Worm (Caenorhabditis elegans): ENCODE results near the gene ubc-13.

Gene ubc-13

DNA sequence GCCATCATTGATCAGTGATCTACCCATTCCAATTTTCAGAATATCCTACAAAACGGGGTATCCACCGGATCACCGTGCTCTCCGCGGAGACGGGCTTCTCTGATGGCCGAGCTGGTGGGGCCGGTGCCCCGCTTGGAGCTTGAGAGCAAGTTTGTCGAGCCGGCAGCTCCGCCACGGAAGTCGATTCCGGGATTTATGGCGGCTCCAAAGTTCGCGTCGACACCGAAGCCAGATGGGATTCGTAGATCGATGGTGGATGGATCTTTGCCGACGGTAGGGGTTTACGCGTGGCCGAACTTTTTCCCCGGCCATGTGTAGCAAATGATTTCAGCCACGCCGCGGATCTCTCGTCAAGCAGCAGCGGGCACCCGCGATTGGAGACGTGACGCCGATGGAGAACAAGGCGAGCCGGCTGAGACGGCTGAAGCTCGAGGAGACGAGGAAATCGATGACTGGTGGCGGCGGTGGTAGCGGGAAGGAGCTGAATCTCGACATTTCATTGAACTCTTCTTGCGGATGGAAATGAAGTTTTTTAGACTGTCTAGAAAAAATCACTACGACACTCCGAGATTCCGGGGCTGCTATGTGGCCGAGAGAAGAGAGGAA lies 36.9 kb downstream of the ubc-13 start:
- TF ChIP-seq lsy-27 (tag; optimal IDR thresholded peaks at IDR 0.05; ENCODE audit: borderline replicate concordance, insufficient read depth), result no peak
- peak; percentile 29 for TF ChIP-seq zim-3 (tag; optimal IDR thresholded peaks at IDR 0.05)
- TF ChIP-seq Y95B8A.8 (GFP tag; IDR thresholded peaks at IDR 0.05), result no peak
- TF ChIP-seq egl-18 (GFP tag; IDR thresholded peaks at IDR 0.05), result no peak
- no peak for TF ChIP-seq B0261.1 (tag; optimal IDR thresholded peaks at IDR 0.05)
- TF ChIP-seq mcd-1 (GFP tag; IDR thresholded peaks at IDR 0.05), result 0 out of 2 replicates have a peak, but pooled peaks have one; percentile 25
- TF ChIP-seq F39B2.1 (GFP tag; IDR thresholded peaks at IDR 0.05), result no peak
- TF ChIP-seq F10E7.11 (tag; optimal IDR thresholded peaks at IDR 0.05), result no peak
- TF ChIP-seq ceh-91 (GFP tag; IDR thresholded peaks at IDR 0.05), result no peak
- no peak for TF ChIP-seq sea-2 (GFP tag; IDR thresholded peaks at IDR 0.05)
- no peak for TF ChIP-seq die-1 (tag; optimal IDR thresholded peaks at IDR 0.05)
- TF ChIP-seq egrh-3 (GFP tag; IDR thresholded peaks at IDR 0.05), result peak; percentile 78; the same call in 1 of the 2 replicates
- no peak for TF ChIP-seq Y53G8AR.9 (GFP tag; conservative IDR thresholded peaks at IDR 0.05)
- no peak for TF ChIP-seq dpl-1 (GFP tag; optimal IDR thresholded peaks at IDR 0.05)
- no peak for TF ChIP-seq hrde-1 (tag; optimal IDR thresholded peaks at IDR 0.05; ENCODE audit: borderline replicate concordance)
- no peak for TF ChIP-seq efl-1 (GFP tag; optimal IDR thresholded peaks at IDR 0.05)
- no peak for TF ChIP-seq dox-1 (GFP tag; IDR thresholded peaks at IDR 0.05)
- TF ChIP-seq xnd-1 (tag; optimal IDR thresholded peaks at IDR 0.05), result no peak
- peak; percentile 90 for TF ChIP-seq zfh-2 (GFP tag; conservative IDR thresholded peaks at IDR 0.05)

DNA sequence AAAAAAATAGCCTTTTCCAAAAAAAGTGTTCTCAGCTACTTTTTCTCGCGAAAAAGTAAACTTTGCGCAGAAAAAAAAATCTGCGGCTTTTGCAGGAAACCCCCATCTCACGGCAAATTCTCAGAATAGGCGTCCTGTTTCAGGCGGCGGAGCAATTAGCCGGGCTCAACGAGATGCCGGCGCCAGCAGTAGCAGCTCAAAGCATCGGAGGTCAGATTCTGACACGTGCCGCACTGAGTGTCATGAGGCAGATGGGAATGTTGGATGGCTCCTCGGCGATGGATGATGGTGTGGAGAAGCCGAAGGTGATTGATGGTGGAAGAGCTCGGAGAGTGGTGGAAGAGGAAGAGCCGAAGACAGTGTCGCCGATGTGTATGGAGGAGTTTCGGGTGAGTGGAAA lies 38.2 kb downstream of the ubc-13 start:
- no peak for TF ChIP-seq hrde-1 (tag; optimal IDR thresholded peaks at IDR 0.05; ENCODE audit: borderline replicate concordance)
- TF ChIP-seq egrh-3 (GFP tag; IDR thresholded peaks at IDR 0.05), result peak; percentile 22; the same call in 1 of the 2 replicates
- TF ChIP-seq hsf-1 (GFP tag; IDR thresholded peaks at IDR 0.05), result peak; percentile 15; the same call in 1 of the 2 replicates
- TF ChIP-seq zfh-2 (GFP tag; conservative IDR thresholded peaks at IDR 0.05), result peak; percentile 77
- TF ChIP-seq F37B4.10 (GFP tag; IDR thresholded peaks at IDR 0.05), result 0 out of 2 replicates have a peak, but pooled peaks have one; percentile 11
- no peak for TF ChIP-seq athp-1 (tag; optimal IDR thresholded peaks at IDR 0.05)
- TF ChIP-seq aptf-2 (GFP tag; conservative IDR thresholded peaks at IDR 0.05), result no peak
- 0 out of 2 replicates have a peak, but pooled peaks have one; percentile 18 for TF ChIP-seq mcd-1 (GFP tag; IDR thresholded peaks at IDR 0.05)

DNA sequence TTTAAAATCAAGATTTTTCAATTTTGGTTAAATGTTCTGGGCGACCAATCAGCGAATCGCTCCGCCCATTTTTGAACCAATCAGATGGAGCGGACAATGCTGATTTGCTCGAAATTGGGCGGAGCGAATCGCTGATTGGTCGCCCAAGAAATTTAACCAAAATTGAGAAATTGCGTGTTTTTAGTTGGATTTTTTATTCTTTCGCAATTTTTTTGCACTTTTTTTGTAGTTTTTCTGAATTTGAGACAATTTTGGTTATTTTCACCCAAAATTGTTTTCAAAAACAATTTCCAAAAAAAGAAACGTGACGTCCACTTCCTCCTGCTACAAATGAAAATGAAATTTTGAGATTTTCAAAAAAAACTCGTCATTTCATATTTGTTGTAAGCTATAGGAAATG lies 38.8 kb downstream of the ubc-13 start, which contains the start of gene dml-1:
dml-1 (plus strand) TSS at position 301 of the 400 bp plus-strand sequence.
- TF ChIP-seq egl-44 (GFP tag; IDR thresholded peaks at IDR 0.05), result no peak
- TF ChIP-seq unc-130 (GFP tag; optimal IDR thresholded peaks at IDR 0.05), result no peak
- no peak for TF ChIP-seq mes-4 (tag; optimal IDR thresholded peaks at IDR 0.05)
- no peak for TF ChIP-seq F23B12.7 (tag; optimal IDR thresholded peaks at IDR 0.05; ENCODE audit: insufficient read depth)
- TF ChIP-seq Y95B8A.8 (GFP tag; IDR thresholded peaks at IDR 0.05), result no peak

ce11 chrIV:2885260-2885659 lies 40.2 kb downstream of the ubc-13 start:
- TF ChIP-seq tbx-9 (tag; optimal IDR thresholded peaks at IDR 0.05; ENCODE audit: borderline replicate concordance) (no peak), xnd-1 (tag; optimal IDR thresholded peaks at IDR 0.05) (no peak), gei-17 (GFP tag; optimal IDR thresholded peaks at IDR 0.05) (no peak), attf-3 (GFP tag; conservative IDR thresholded peaks at IDR 0.05) (no peak), F22D6.2 (tag; optimal IDR thresholded peaks at IDR 0.05) (no peak), ceh-79 (tag; optimal IDR thresholded peaks at IDR 0.05) (no peak), K12H6.12 (tag; optimal IDR thresholded peaks at IDR 0.05) (no peak), snpc-1.3 (tag; optimal IDR thresholded peaks at IDR 0.05; ENCODE audit: insufficient read depth) (no peak), let-526 (GFP tag; IDR thresholded peaks at IDR 0.05) (no peak), madf-8 (GFP tag; conservative IDR thresholded peaks at IDR 0.05) (no peak), him-1 (tag; optimal IDR thresholded peaks at IDR 0.05) (no peak), pbrm-1 (GFP tag; IDR thresholded peaks at IDR 0.05) (no peak)
